Worm (Caenorhabditis elegans): ENCODE results near the gene lin-37.

DNA sequence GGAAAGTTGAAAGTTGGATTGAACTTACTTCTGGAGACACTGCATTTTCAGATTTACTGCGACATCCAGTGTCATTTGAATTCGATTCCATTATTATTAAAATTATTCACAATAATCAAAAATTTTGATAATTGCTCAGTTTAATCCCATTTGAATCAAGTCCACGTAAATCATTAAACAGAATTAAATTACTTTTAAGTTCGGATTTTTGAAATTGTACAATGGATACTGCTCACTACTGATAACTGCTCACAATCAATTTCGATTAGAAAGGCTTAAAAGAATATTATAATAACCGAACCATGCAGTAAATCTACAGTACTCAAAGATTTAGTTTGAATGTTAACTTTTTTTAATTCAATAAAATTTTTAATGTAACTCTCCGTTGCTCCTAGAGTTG, 8.2 kb downstream of the lin-37 start, which contains the start of gene R01H2.4:
- TF ChIP-seq dao-5 (tag; optimal IDR thresholded peaks at IDR 0.05), result no peak
- TF ChIP-seq him-1 (tag; optimal IDR thresholded peaks at IDR 0.05), result no peak
- no peak for TF ChIP-seq W03F9.2 (tag; optimal IDR thresholded peaks at IDR 0.05)
